Worm (Caenorhabditis elegans): Measurements from ENCODE around the gene clec-74.

The clec-74 gene

ce11 chrIV:3914462-3914861 lies 42.3 kb upstream of the clec-74 start, which contains the start of gene F56D6.19:
Gene F56D6.19, plus strand, starts transcription at chrIV:3914762.
- TF ChIP-seq ceh-32 (tag; optimal IDR thresholded peaks at IDR 0.05; ENCODE audit: poor library complexity) (no peak), madf-9 (GFP tag; conservative IDR thresholded peaks at IDR 0.05) (no peak)

ce11 chrIV:3915296-3915695 lies 41.5 kb upstream of the clec-74 start, which contains the start of gene srz-20:
Gene srz-20, plus strand, starts transcription at chrIV:3915596.
- TF ChIP-seq F10B5.3 (tag; optimal IDR thresholded peaks at IDR 0.05) (no peak), F49E8.2 (tag; optimal IDR thresholded peaks at IDR 0.05; ENCODE audit: borderline replicate concordance) (no peak), ama-1 (optimal IDR thresholded peaks at IDR 0.05) (no peak), mxl-2 (GFP tag; conservative IDR thresholded peaks at IDR 0.05) (no peak), php-3 (GFP tag; IDR thresholded peaks at IDR 0.05) (no peak), nhr-41 (GFP tag; IDR thresholded peaks at IDR 0.05) (no peak), hif-1 (tag; optimal IDR thresholded peaks at IDR 0.05) (no peak), ces-1 (GFP tag; optimal IDR thresholded peaks at IDR 0.05) (no peak), pqm-1 (tag; optimal IDR thresholded peaks at IDR 0.05) (no peak)

ce11 chrIV:3917405-3917804 lies 39.4 kb upstream of the clec-74 start, which contains the start of gene F56D6.14:
Gene F56D6.14, plus strand, starts transcription at chrIV:3917705.
- TF ChIP-seq unc-62 (GFP tag; optimal IDR thresholded peaks at IDR 0.05 in 1 of 2) (peak in 1 of 2 experiments; percentile 73), unc-62 (tag; optimal IDR thresholded peaks at IDR 0.05) (no peak), egl-43 (GFP tag; IDR thresholded peaks at IDR 0.05) (no peak)

- TF ChIP-seq hlh-30 (tag; optimal IDR thresholded peaks at IDR 0.05; ENCODE audit: insufficient read depth) (no peak), ceh-20 (GFP tag; IDR thresholded peaks at IDR 0.05) (no peak), F26F4.8 (GFP tag; conservative IDR thresholded peaks at IDR 0.05) (no peak), lin-39 (tag; optimal IDR thresholded peaks at IDR 0.05) (no peak), lim-7 (GFP tag; IDR thresholded peaks at IDR 0.05) (no peak), nhr-28 (tag; optimal IDR thresholded peaks at IDR 0.05) (no peak), ZK546.5 (tag; optimal IDR thresholded peaks at IDR 0.05) (no peak), nhr-76 (tag; optimal IDR thresholded peaks at IDR 0.05) (no peak)
These were observed 38.6 kb upstream of the clec-74 start, which contains the start of gene F56D6.23 for ce11 chrIV:3918160-3918559. Gene F56D6.23, plus strand, starts transcription at chrIV:3918460.

ce11 chrIV:3919506-3919905 lies 37.3 kb upstream of the clec-74 start, which contains the start of gene srz-19:
Gene srz-19, plus strand, starts transcription at chrIV:3919806.
- TF ChIP-seq dmd-9 (GFP tag; IDR thresholded peaks at IDR 0.05) (no peak), fkh-10 (GFP tag; optimal IDR thresholded peaks at IDR 0.05) (no peak), ceh-20 (GFP tag; IDR thresholded peaks at IDR 0.05) (no peak), hmg-1.1 (GFP tag; IDR thresholded peaks at IDR 0.05) (no peak), dmd-8 (GFP tag; IDR thresholded peaks at IDR 0.05) (no peak), Y105C5A.15 (GFP tag; IDR thresholded peaks at IDR 0.05) (no peak), nhr-42 (GFP tag; IDR thresholded peaks at IDR 0.05) (no peak), F10B5.3 (tag; optimal IDR thresholded peaks at IDR 0.05) (no peak), ZK337.2 (GFP tag; IDR thresholded peaks at IDR 0.05) (no peak), lin-1 (GFP tag; IDR thresholded peaks at IDR 0.05) (no peak), aly-2 (tag; optimal IDR thresholded peaks at IDR 0.05) (no peak), hlh-30 (tag; optimal IDR thresholded peaks at IDR 0.05; ENCODE audit: insufficient read depth) (no peak)

ce11 chrIV:3921898-3922297 lies 34.9 kb upstream of the clec-74 start, which contains the start of gene clec-67:
Gene clec-67, plus strand, starts transcription at chrIV:3922165.
- TF ChIP-seq daf-16 (GFP tag; optimal IDR thresholded peaks at IDR 0.05) (no peak), daf-16 (tag; optimal IDR thresholded peaks at IDR 0.05) (peak; percentile 57), pqm-1 (tag; optimal IDR thresholded peaks at IDR 0.05) (peak; percentile 78), nhr-77 (tag; optimal IDR thresholded peaks at IDR 0.05) (peak; percentile 9), dmd-8 (GFP tag; IDR thresholded peaks at IDR 0.05) (no peak), mxl-3 (GFP tag; optimal IDR thresholded peaks at IDR 0.05) (peak; percentile 17), nhr-28 (tag; optimal IDR thresholded peaks at IDR 0.05) (peak; percentile 63), lin-38 (GFP tag; IDR thresholded peaks at IDR 0.05) (no peak), duxl-1 (tag; optimal IDR thresholded peaks at IDR 0.05; ENCODE audit: poor library complexity) (no peak), R02D3.7 (tag; optimal IDR thresholded peaks at IDR 0.05) (no peak), mes-2 (tag; optimal IDR thresholded peaks at IDR 0.05; ENCODE audit: poor library complexity, severe bottlenecking) (no peak), ceh-28 (tag; optimal IDR thresholded peaks at IDR 0.05) (no peak), lim-7 (GFP tag; IDR thresholded peaks at IDR 0.05) (no peak), hlh-11 (tag; optimal IDR thresholded peaks at IDR 0.05) (peak; percentile 58), Y75B8A.6 (GFP tag; IDR thresholded peaks at IDR 0.05) (no peak), ceh-44 (GFP tag; IDR thresholded peaks at IDR 0.05) (no peak)

All from whole organism, L4 larva.